Fruit fly (Drosophila melanogaster) whole organism: ENCODE results near the gene CG3301.

Experiments used
- CG8478 ChIP-seq: fragments of >200 bp; optimal IDR thresholded peaks from 2 replicates; lab custom pipeline; 2018; ENCODE audit warnings: inconsistent platforms
- Dll ChIP-seq: fragments of >200 bp; optimal IDR thresholded peaks from 2 replicates; lab custom pipeline; 2017
- EcR ChIP-seq, 2 experiments: fragments of >200 bp; optimal IDR thresholded peaks; 2 replicates each; lab custom pipeline; 2017; ENCODE audit warnings: missing biosample characterization in 2 of 2, missing genetic modification characterization in 2 of 2, missing genetic modification reagents in 2 of 2
- pan ChIP-seq: fragments of >200 bp; optimal IDR thresholded peaks from 2 replicates; lab custom pipeline; 2017
- psq ChIP-seq: fragments of >200 bp; optimal IDR thresholded peaks from 2 replicates; lab custom pipeline; 2017
- usp ChIP-seq: fragments of >200 bp; optimal IDR thresholded peaks from 2 replicates; lab custom pipeline; 2017; ENCODE audit warnings: missing biosample characterization, missing genetic modification characterization, mixed read lengths

dm6 chr3R:21263177-21263576 lies 12.9 kb downstream of the CG3301 start:
- TF ChIP-seq pan (lab: Kevin White, UChicago) = no peak
- TF ChIP-seq psq (lab: Kevin White, UChicago) = no peak
- no peak for TF ChIP-seq Dll (lab: Kevin White, UChicago)
- no peak for TF ChIP-seq CG8478 (lab: Kevin White, UChicago)
- no peak for TF ChIP-seq usp (GFP tag; lab: Kevin White, UChicago)
- no peak for TF ChIP-seq EcR (GFP tag; optimal IDR thresholded peaks at IDR 0.05; lab: Kevin White, UChicago)
